Worm (Caenorhabditis elegans) whole organism, L1 larva: Measurements from ENCODE around the gene srh-299.

ENCODE experiments used
- C34B4.2 ChIP-seq: sonication (generic microtip); optimal IDR thresholded peaks from 2 replicates; lab custom pipeline; 2017; ENCODE audit warnings: mild to moderate bottlenecking, missing genetic modification characterization, missing compliant biosample characterization
- F16B12.6 ChIP-seq: fragments of 150-350 bp; optimal IDR thresholded peaks from 2 replicates; lab custom pipeline; 2014; ENCODE audit warnings: missing biosample characterization, missing genetic modification characterization
- aha-1 ChIP-seq: fragments of 150-350 bp; optimal IDR thresholded peaks from 2 replicates; lab custom pipeline; 2014; ENCODE audit warnings: missing biosample characterization, missing genetic modification characterization
- alr-1 ChIP-seq: fragments of 200-800 bp; sonication (Bioruptor generic); optimal IDR thresholded peaks from 2 replicates; lab custom pipeline; 2018; ENCODE audit warnings: borderline replicate concordance, mild to moderate bottlenecking, missing genetic modification characterization, missing compliant biosample characterization
- aly-2 ChIP-seq: fragments of 150-350 bp; optimal IDR thresholded peaks from 2 replicates; lab custom pipeline; 2014; ENCODE audit warnings: missing biosample characterization, missing genetic modification characterization
- ama-1 ChIP-seq: fragments of 150-350 bp; optimal IDR thresholded peaks from 2 replicates; lab custom pipeline; 2014
- efl-1 ChIP-seq, 4 experiments: fragments of 150-350 bp; optimal IDR thresholded peaks in 3 of 4; peaks in 1 of 4; 1 replicate in 1 of 4; 2 replicates in 3 of 4; lab custom pipeline; 2014; ENCODE audit warnings: missing biosample characterization in 2 of 4, missing genetic modification characterization in 2 of 4, missing genetic modification reagents in 2 of 4
- efl-3 ChIP-seq: fragments of 200-800 bp; sonication (Bioruptor generic); optimal IDR thresholded peaks from 2 replicates; lab custom pipeline; 2018; ENCODE audit warnings: mild to moderate bottlenecking, missing genetic modification characterization, missing compliant biosample characterization
- egl-27 ChIP-seq, 2 experiments: fragments of 150-350 bp in 1 of 2; sonication (generic microtip); optimal IDR thresholded peaks; 3 replicates each; lab custom pipeline; 2017 to 2018; ENCODE audit warnings: missing biosample characterization in 2 of 2, missing genetic modification characterization in 2 of 2, missing genetic modification reagents in 2 of 2
- elt-2 ChIP-seq: sonication (generic microtip); optimal IDR thresholded peaks from 2 replicates; lab custom pipeline; 2016; ENCODE audit warnings: missing genetic modification characterization, mild to moderate bottlenecking, inconsistent platforms, missing compliant biosample characterization, missing genetic modification reagents
- fkh-10 ChIP-seq: sonication (generic microtip); optimal IDR thresholded peaks from 2 replicates; lab custom pipeline; 2017; ENCODE audit warnings: missing biosample characterization, missing genetic modification reagents, missing genetic modification characterization
- fkh-8 ChIP-seq: sonication (generic microtip); optimal IDR thresholded peaks from 2 replicates; lab custom pipeline; 2016; ENCODE audit warnings: mild to moderate bottlenecking, missing genetic modification characterization, missing compliant biosample characterization
- fos-1 ChIP-seq: fragments of 150-350 bp; optimal IDR thresholded peaks from 2 replicates; lab custom pipeline; 2014; ENCODE audit warnings: missing biosample characterization, missing genetic modification characterization
- grh-1 ChIP-seq: fragments of 200-800 bp; sonication (Bioruptor generic); IDR thresholded peaks from 2 replicates; pipeline ENCODE4 v1.3.6; 2022; ENCODE audit warnings: missing genetic modification reagents, missing genetic modification characterization, missing compliant biosample characterization
- hlh-4 ChIP-seq: sonication (generic microtip); optimal IDR thresholded peaks from 2 replicates; lab custom pipeline; 2016; ENCODE audit warnings: mild to moderate bottlenecking, missing genetic modification characterization, missing compliant biosample characterization
- hpl-2 ChIP-seq: fragments of 150-350 bp; optimal IDR thresholded peaks from 2 replicates; lab custom pipeline; 2014; ENCODE audit warnings: missing biosample characterization, missing genetic modification reagents, missing genetic modification characterization
- irx-1 ChIP-seq: sonication (generic microtip); optimal IDR thresholded peaks from 2 replicates; lab custom pipeline; 2016; ENCODE audit warnings: missing genetic modification characterization, missing compliant biosample characterization
- isw-1 ChIP-seq: fragments of 200-800 bp; sonication (Bioruptor generic); IDR thresholded peaks from 2 replicates; pipeline ENCODE4 v1.3.6; 2022; ENCODE audit warnings: missing genetic modification characterization, missing compliant biosample characterization
- lin-39 ChIP-seq: fragments of 150-350 bp; optimal IDR thresholded peaks from 2 replicates; lab custom pipeline; 2014; ENCODE audit warnings: missing biosample characterization, missing genetic modification reagents, missing genetic modification characterization
- lir-3 ChIP-seq: sonication (generic microtip); optimal IDR thresholded peaks from 2 replicates; lab custom pipeline; 2016; ENCODE audit warnings: mild to moderate bottlenecking, missing genetic modification characterization, moderate library complexity, missing compliant biosample characterization; ENCODE audit not compliant: poor library complexity
- mab-9 ChIP-seq: fragments of 200-800 bp; sonication (Bioruptor generic); IDR thresholded peaks from 2 replicates; pipeline ENCODE4 v1.3.6; 2022; ENCODE audit warnings: missing genetic modification reagents, missing genetic modification characterization, missing compliant biosample characterization
- mdl-1 ChIP-seq, 2 experiments: fragments of 150-350 bp; optimal IDR thresholded peaks; 2 replicates each; lab custom pipeline; 2014 to 2017; ENCODE audit warnings: missing biosample characterization in 2 of 2, missing genetic modification characterization in 2 of 2, inconsistent platforms in 1 of 2
- mep-1 ChIP-seq: fragments of 150-350 bp; optimal IDR thresholded peaks from 2 replicates; lab custom pipeline; 2014; ENCODE audit warnings: missing biosample characterization, missing genetic modification characterization
- nhr-11 ChIP-seq: fragments of 150-350 bp; optimal IDR thresholded peaks from 2 replicates; lab custom pipeline; 2014; ENCODE audit warnings: missing biosample characterization, missing genetic modification characterization
- nhr-12 ChIP-seq: sonication (generic microtip); optimal IDR thresholded peaks from 2 replicates; lab custom pipeline; 2017; ENCODE audit warnings: missing biosample characterization, missing genetic modification characterization
- nhr-19 ChIP-seq: fragments of 200-800 bp; sonication (Bioruptor generic); conservative IDR thresholded peaks from 2 replicates; pipeline ENCODE4 v1.3.6; 2022; ENCODE audit warnings: missing genetic modification characterization, missing compliant biosample characterization
- nhr-237 ChIP-seq: fragments of 150-350 bp; optimal IDR thresholded peaks from 2 replicates; lab custom pipeline; 2014; ENCODE audit warnings: missing biosample characterization, missing genetic modification characterization
- nhr-28 ChIP-seq: fragments of 150-350 bp; optimal IDR thresholded peaks from 2 replicates; lab custom pipeline; 2014; ENCODE audit warnings: missing biosample characterization, missing genetic modification characterization
- nhr-47 ChIP-seq: sonication (generic microtip); optimal IDR thresholded peaks from 2 replicates; lab custom pipeline; 2016; ENCODE audit warnings: mild to moderate bottlenecking, missing genetic modification characterization, moderate library complexity, missing compliant biosample characterization
- nhr-76 ChIP-seq: sonication (generic microtip); optimal IDR thresholded peaks from 2 replicates; lab custom pipeline; 2017; ENCODE audit warnings: missing biosample characterization, missing genetic modification characterization
- nhr-77 ChIP-seq: fragments of 150-350 bp; optimal IDR thresholded peaks from 2 replicates; lab custom pipeline; 2014; ENCODE audit warnings: missing biosample characterization, missing genetic modification characterization
- pag-3 ChIP-seq: sonication (generic microtip); optimal IDR thresholded peaks from 2 replicates; lab custom pipeline; 2017; ENCODE audit warnings: missing genetic modification characterization, mild to moderate bottlenecking, missing compliant biosample characterization, antibody characterized with exemption, borderline replicate concordance; ENCODE audit not compliant: insufficient read depth
- pax-3 ChIP-seq: fragments of 200-800 bp; sonication (Bioruptor generic); optimal IDR thresholded peaks from 2 replicates; lab custom pipeline; 2018; ENCODE audit warnings: mild to moderate bottlenecking, missing genetic modification characterization, moderate library complexity, missing compliant biosample characterization
- skn-1 ChIP-seq: fragments of 150-350 bp; optimal IDR thresholded peaks from 2 replicates; lab custom pipeline; 2014; ENCODE audit warnings: missing biosample characterization, missing genetic modification characterization
- snu-23 ChIP-seq: sonication (generic microtip); optimal IDR thresholded peaks from 2 replicates; lab custom pipeline; 2016; ENCODE audit warnings: missing genetic modification characterization, missing compliant biosample characterization
- unc-130 ChIP-seq: fragments of 150-350 bp; optimal IDR thresholded peaks from 2 replicates; lab custom pipeline; 2017; ENCODE audit warnings: missing biosample characterization, missing genetic modification characterization, inconsistent platforms
- unc-30 ChIP-seq: sonication (generic microtip); optimal IDR thresholded peaks from 2 replicates; lab custom pipeline; 2017; ENCODE audit warnings: missing biosample characterization, missing genetic modification characterization
- unc-86 ChIP-seq: sonication (generic microtip); optimal IDR thresholded peaks from 2 replicates; lab custom pipeline; 2016; ENCODE audit warnings: missing genetic modification characterization, missing compliant biosample characterization
- unc-98 ChIP-seq: fragments of 200-800 bp; sonication (Bioruptor generic); IDR thresholded peaks from 2 replicates; pipeline ENCODE4 v1.3.6; 2022; ENCODE audit warnings: missing genetic modification characterization, missing compliant biosample characterization
- zag-1 ChIP-seq: fragments of 150-350 bp; optimal IDR thresholded peaks from 2 replicates; lab custom pipeline; 2014; ENCODE audit warnings: missing biosample characterization, missing genetic modification characterization
- zip-4 ChIP-seq: fragments of 200-800 bp; sonication (Bioruptor generic); optimal IDR thresholded peaks from 2 replicates; lab custom pipeline; 2018; ENCODE audit warnings: mild to moderate bottlenecking, missing genetic modification characterization, moderate library complexity, missing compliant biosample characterization
- ztf-11 ChIP-seq, 2 experiments: sonication (generic microtip); optimal IDR thresholded peaks; 2 replicates each; lab custom pipeline; 2016 to 2017; ENCODE audit warnings: missing genetic modification characterization in 2 of 2, missing biosample characterization in 1 of 2, missing compliant biosample characterization in 1 of 2

srh-299 gene

ce11 chrV:15891761-15892160 is 28.6 kb downstream of the srh-299 start, which contains the start of gene T06C12.12:
TSS of gene T06C12.12 (plus strand) at chrV:15892061.
- TF ChIP-seq fos-1 (tag; lab: Kevin White, UChicago) (no peak), hlh-4 (tag; lab: Kevin White, UChicago) (no peak), nhr-237 (tag; lab: Kevin White, UChicago) (no peak), pag-3 (tag; lab: Kevin White, UChicago) (no peak), C34B4.2 (tag; lab: Kevin White, UChicago) (no peak), mep-1 (tag; lab: Kevin White, UChicago) (no peak)

DNA sequence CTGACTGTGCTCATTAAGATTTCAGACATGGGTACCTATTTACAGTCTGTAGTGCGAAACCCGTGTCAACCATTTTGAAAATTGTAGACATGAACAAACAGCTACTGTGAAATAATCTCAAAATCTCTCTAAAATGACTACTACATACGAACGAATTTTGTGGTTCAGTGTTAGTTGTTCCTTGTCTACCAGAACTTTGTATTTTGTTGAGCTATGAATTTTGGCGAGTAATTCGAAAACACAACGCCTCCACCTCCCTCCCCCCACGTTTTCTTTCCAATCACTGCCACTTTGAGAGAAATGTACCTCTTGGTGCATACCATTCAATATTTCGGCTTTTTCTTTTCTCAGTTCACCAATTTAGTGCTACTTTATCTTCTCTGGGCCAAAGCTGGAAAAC is 29.6 kb downstream of the srh-299 start, which contains the start of gene T06C12.11:
TSS of gene T06C12.11 (plus strand) at position 301 of the 400 bp plus-strand sequence.
- TF ChIP-seq efl-1 (optimal IDR thresholded peaks at IDR 0.05; lab: Kevin White, UChicago), result no peak
- TF ChIP-seq efl-1 (GFP tag; optimal IDR thresholded peaks at IDR 0.05 in 1 of 2; lab: Kevin White, UChicago), result no peak
- no peak for TF ChIP-seq nhr-47 (tag; lab: Kevin White, UChicago)
- TF ChIP-seq nhr-77 (tag; lab: Kevin White, UChicago), result no peak
- no peak for TF ChIP-seq pax-3 (tag; lab: Kevin White, UChicago)
- no peak for TF ChIP-seq nhr-12 (tag; lab: Kevin White, UChicago)
- TF ChIP-seq nhr-28 (tag; lab: Kevin White, UChicago), result no peak
- TF ChIP-seq mep-1 (tag; lab: Kevin White, UChicago), result no peak
- no peak for TF ChIP-seq zip-4 (GFP tag; lab: Kevin White, UChicago)
- no peak for TF ChIP-seq lir-3 (tag; lab: Kevin White, UChicago)
- no peak for TF ChIP-seq ama-1 (lab: Kevin White, UChicago)
- TF ChIP-seq mdl-1 (tag; optimal IDR thresholded peaks at IDR 0.05; lab: Kevin White, UChicago), result no peak
- no peak for TF ChIP-seq pag-3 (tag; lab: Kevin White, UChicago)
- no peak for TF ChIP-seq snu-23 (GFP tag; lab: Kevin White, UChicago)
- no peak for TF ChIP-seq lin-39 (tag; lab: Kevin White, UChicago)
- no peak for TF ChIP-seq fkh-8 (tag; lab: Kevin White, UChicago)
- no peak for TF ChIP-seq grh-1 (GFP tag; lab: Robert Waterston, UW)
- TF ChIP-seq unc-130 (tag; lab: Kevin White, UChicago), result no peak

DNA sequence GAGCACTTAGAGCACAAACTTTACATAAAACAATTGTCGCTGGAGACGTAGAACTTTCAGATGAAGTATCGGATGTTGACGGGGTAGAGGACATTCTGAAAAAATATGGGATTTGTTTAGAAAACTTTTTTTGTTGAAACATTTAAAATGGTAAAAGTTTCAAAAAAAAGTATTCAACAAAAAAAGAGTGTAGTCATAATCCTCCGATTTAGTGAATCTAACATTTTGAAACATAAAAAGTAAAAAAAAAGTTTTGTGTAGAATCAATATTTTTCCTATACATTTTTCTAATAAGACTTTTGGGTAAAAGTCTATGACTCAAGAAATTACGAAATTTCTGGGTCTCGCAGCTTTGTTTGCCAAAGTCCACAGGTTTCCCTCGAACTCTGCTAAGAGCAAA is 33.5 kb downstream of the srh-299 start, which contains the start of gene nhr-213:
TSS of gene nhr-213 (minus strand) at position 101 of the 400 bp plus-strand sequence.
- no peak for TF ChIP-seq nhr-76
- no peak for TF ChIP-seq nhr-12 (tag; lab: Kevin White, UChicago)
- TF ChIP-seq egl-27 (tag; optimal IDR thresholded peaks at IDR 0.05; lab: Kevin White, UChicago), result no peak
- no peak for TF ChIP-seq unc-30
- no peak for TF ChIP-seq hpl-2 (GFP tag; lab: Kevin White, UChicago)
- TF ChIP-seq elt-2 (tag; lab: Kevin White, UChicago), result no peak
- TF ChIP-seq aly-2, result no peak
- no peak for TF ChIP-seq fkh-8 (tag; lab: Kevin White, UChicago)
- no peak for TF ChIP-seq zag-1
- TF ChIP-seq irx-1 (tag; lab: Kevin White, UChicago), result no peak
- no peak for TF ChIP-seq ztf-11 (tag; optimal IDR thresholded peaks at IDR 0.05; lab: Kevin White, UChicago)
- TF ChIP-seq fos-1 (tag; lab: Kevin White, UChicago), result no peak
- TF ChIP-seq nhr-19 (GFP tag; lab: Robert Waterston, UW), result no peak
- TF ChIP-seq lir-3 (tag; lab: Kevin White, UChicago), result no peak
- TF ChIP-seq unc-86 (tag; lab: Kevin White, UChicago), result no peak
- no peak for TF ChIP-seq unc-98 (GFP tag; lab: Robert Waterston, UW)

DNA sequence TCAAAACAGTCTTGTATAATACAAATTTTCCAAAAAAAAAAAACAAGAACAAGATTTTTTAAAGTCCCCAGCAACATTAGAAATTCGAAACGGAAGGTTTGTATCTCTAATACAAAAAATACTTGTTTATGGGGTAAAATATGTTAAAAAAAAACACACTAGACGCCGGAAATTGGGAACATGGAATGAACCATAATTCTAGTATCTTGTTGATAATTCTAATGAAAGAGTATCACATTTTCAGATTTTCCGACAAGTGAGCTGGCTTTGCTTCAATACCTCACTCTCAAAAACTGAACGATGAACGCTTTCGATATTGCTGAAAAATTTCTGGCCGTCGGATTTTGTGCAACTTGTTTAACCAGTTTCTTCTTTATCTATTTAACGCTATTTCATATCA is 34.6 kb downstream of the srh-299 start, which contains the start of gene str-60:
TSS of gene str-60 (plus strand) at position 301 of the 400 bp plus-strand sequence.
- TF ChIP-seq mab-9 (GFP tag; lab: Robert Waterston, UW) (no peak), F16B12.6 (tag; lab: Kevin White, UChicago) (no peak), isw-1 (GFP tag; lab: Robert Waterston, UW) (no peak), fkh-10 (GFP tag; lab: Kevin White, UChicago) (no peak), zag-1 (no peak), skn-1 (tag; lab: Kevin White, UChicago) (no peak), nhr-11 (no peak), elt-2 (tag; lab: Kevin White, UChicago) (no peak), aly-2 (no peak), efl-3 (GFP tag; lab: Kevin White, UChicago) (no peak), aha-1 (no peak), alr-1 (tag; lab: Kevin White, UChicago) (no peak), fos-1 (tag; lab: Kevin White, UChicago) (no peak), hpl-2 (GFP tag; lab: Kevin White, UChicago) (no peak), egl-27 (tag; optimal IDR thresholded peaks at IDR 0.05; lab: Kevin White, UChicago) (no peak)
- TF ChIP-seq, all 84 proteins: peak for 0
